Fruit fly (Drosophila melanogaster) whole organism, embryonic: ENCODE results near the gene RpL21.

Source experiments
- CG1024 ChIP-seq: fragments of 200-800 bp; sonication (Bioruptor generic); IDR thresholded peaks from 2 replicates; pipeline ENCODE4 v1.3.6; 2022; ENCODE audit warnings: missing biosample characterization, missing genetic modification characterization
- CG13775 ChIP-seq: fragments of 200-800 bp; sonication (Bioruptor generic); optimal IDR thresholded peaks from 3 replicates; lab custom pipeline; 2017; ENCODE audit warnings: missing biosample characterization, mild to moderate bottlenecking, missing genetic modification characterization
- PHDP ChIP-seq: fragments of 200-800 bp; sonication (Bioruptor generic); optimal IDR thresholded peaks from 3 replicates; lab custom pipeline; 2018; ENCODE audit warnings: missing biosample characterization, mild to moderate bottlenecking, missing genetic modification characterization, moderate library complexity
- Scr ChIP-seq: fragments of 200-800 bp; sonication (Bioruptor generic); IDR thresholded peaks from 2 replicates; pipeline ENCODE4 v1.3.6; 2022; ENCODE audit warnings: missing biosample characterization, missing genetic modification characterization; ENCODE audit not compliant: partially characterized antibody
- jumu ChIP-seq: fragments of 200-800 bp; sonication (Bioruptor generic); optimal IDR thresholded peaks from 3 replicates; lab custom pipeline; 2016; ENCODE audit warnings: missing biosample characterization, missing genetic modification characterization
- ssp ChIP-seq: fragments of 200-800 bp; sonication (Bioruptor generic); IDR thresholded peaks from 2 replicates; pipeline ENCODE4 v1.3.6; 2022; ENCODE audit warnings: missing biosample characterization, missing genetic modification characterization

RpL21 gene

dm6 chr2L:22214276-22214675, 33.4 kb downstream of the RpL21 start, which contains the start of gene Ir40a:
Ir40a (minus strand) TSS chr2L:22214376.
- no peak for TF ChIP-seq Scr (GFP tag; lab: Robert Waterston, UW)
- TF ChIP-seq PHDP (tag; lab: Kevin White, UChicago), result no peak
- no peak for TF ChIP-seq jumu
- TF ChIP-seq CG13775, result no peak

dm6 chr2L:22199327-22199726, 48.3 kb downstream of the RpL21 start:
- TF ChIP-seq ssp (peak; percentile 67), CG1024 (GFP tag; lab: Robert Waterston, UW) (peak; percentile 65)
